Fruit fly (Drosophila melanogaster) ovary, adult (tissue): ENCODE results near the gene CG42675.

Experiments used
- CG17801 ChIP-seq: fragments of 200-800 bp; optimal IDR thresholded peaks from 2 replicates; lab custom pipeline; 2019; ENCODE audit warnings: missing biosample characterization, mild to moderate bottlenecking, missing genetic modification characterization, moderate library complexity; ENCODE audit not compliant: partially characterized antibody

Gene CG42675

DNA sequence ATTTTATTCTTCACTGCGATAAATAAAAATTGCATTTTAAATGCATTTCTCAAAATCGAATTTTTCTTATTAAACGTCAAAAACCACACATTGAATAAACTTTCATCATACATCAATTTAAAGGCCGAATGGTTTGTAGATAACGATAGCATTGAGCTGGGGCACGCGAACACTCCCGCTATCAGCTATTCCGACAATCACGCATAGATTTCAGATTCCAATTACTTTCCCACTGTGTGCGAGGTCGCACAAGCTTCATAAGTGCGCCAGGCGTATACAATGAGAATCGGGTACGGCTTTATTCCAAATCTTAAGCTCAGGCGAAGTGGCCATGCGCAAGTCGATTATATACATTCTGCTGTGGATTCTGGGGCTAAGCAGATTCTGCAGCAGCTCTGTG is 8.3 kb downstream of the CG42675 start, which contains the start of gene CG46303:
Gene CG46303 (plus strand): TSS at position 223 of the 400 bp plus-strand sequence.
- TF ChIP-seq CG17801 (GFP tag; lab: Kevin White, UChicago): no peak

DNA sequence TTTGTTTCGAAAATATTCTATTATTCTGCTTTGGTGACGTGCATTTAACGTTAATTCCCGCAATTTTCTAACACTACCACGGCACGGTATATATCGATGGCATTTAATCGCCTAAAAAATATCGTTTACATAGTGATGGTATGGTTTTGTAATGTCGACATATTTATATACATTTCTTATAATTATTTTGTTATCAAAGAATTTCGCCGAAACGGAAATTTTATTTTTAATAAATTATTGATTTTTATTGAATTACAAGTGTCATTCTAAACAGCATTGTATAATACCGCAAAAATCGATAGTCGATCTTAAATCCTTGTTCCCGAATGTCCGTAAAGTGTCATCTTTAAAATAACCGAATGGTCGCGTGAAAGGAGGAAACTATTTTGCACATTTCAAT is 11.0 kb downstream of the CG42675 start, which contains the start of the genes Sec20 and dgrn:
Gene Sec20 (minus strand): TSS at position 77 of the 400 bp plus-strand sequence.
Gene dgrn (plus strand): TSS at position 160 of the 400 bp plus-strand sequence.
- TF ChIP-seq CG17801 (GFP tag; lab: Kevin White, UChicago): peak; percentile 71

DNA sequence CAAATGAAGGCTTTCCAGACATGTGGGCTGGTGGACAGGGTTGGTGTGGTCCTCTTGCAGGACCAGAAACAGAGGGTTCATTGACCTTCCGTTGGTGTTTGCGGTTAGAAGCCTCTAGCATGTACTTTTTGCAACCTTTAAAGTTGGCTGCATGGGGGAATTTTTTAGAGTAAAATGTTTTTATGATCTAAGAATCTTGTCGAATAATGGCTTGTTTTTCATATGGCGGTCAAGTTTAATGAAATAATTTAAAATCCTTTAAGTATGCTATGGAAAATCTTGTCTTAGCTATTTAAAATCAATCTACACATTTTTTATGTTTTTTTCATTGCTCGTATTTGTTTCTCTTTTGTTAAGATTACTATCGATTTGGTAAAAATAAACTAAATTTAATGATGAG is 16.4 kb downstream of the CG42675 start, which contains the start of gene glob3:
Gene glob3 (plus strand): TSS at position 301 of the 400 bp plus-strand sequence.
- TF ChIP-seq CG17801 (GFP tag; lab: Kevin White, UChicago): no peak

DNA sequence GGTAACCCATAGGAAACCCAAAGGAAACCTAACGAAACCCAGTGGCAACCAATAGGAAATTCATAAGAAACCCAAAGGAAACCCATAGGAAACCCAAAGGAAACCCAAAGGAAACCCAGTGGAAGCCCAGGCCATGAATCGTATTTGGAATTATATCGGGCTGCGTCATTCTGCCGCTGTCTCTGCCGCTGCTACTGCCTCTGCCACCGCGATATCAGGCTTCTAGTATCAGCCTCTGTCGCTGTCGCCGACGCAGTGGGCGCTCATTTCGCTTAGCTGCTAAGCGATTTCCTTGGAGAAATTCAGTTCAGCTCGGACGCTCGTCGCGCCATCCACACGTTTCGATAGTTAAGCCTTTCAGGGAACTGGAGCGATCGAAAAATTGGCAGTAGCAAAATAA is 17.9 kb downstream of the CG42675 start, which contains the start of gene CG1208:
Gene CG1208 (plus strand): TSS at position 301 of the 400 bp plus-strand sequence.
- no peak for TF ChIP-seq CG17801 (GFP tag; lab: Kevin White, UChicago)

DNA sequence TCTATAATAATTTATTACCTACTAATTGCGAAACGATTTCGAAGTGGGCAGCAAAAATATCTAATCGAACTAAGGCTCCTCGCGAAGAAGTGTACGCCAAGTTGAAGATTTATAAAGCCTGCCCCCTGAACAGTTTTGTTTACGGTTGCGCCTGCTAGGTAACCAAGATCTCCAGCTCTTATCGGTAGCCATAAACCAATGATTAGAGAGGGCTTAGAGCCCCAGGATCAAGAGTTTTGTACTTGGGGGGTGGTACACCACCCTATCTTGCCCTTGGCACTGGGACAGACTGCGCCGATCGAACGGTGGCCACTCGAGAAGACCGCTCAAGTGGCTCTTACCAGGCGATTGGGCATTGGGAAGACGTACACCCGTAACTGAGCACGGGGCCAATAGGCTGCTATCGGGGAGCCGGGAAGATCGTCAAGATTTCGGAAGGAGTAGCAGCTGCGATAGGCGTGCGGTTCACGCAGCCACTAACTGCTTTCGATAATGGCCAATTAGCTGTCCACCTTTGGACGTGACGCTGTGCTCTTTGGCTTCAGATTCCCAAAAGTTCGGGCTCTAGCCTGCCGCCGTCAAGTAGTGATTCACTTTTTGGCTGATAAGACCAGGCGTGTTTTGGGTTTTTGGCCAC is 19.1 kb downstream of the CG42675 start:
- TF ChIP-seq CG17801 (GFP tag; lab: Kevin White, UChicago): no peak

DNA sequence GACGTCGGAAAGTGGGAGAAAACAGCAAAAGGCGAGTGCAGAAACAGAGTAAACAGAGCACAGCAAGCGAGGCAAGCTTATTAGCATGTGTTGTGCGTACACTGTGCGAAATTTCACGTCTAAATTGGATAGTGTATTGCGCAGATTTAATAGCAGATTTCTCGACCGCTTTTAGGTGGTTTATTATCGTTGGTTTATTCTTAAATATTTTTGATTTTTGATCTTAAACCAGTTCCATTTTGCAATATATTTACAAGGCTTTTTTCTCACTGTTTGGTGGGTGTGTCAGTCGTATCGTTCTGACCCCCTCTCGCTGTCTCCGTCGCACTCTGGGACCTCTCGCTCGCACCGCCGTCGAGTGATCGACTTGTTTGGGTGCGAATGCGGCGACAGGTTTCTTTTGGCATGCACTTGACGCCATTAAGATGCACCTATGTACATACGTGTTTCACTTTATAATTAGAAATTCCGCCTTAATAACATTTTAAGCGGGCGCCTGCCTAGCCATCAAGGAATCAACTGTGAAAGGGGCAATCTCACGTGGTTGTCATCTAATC is 20.6 kb downstream of the CG42675 start:
- no peak for TF ChIP-seq CG17801 (GFP tag; lab: Kevin White, UChicago)

DNA sequence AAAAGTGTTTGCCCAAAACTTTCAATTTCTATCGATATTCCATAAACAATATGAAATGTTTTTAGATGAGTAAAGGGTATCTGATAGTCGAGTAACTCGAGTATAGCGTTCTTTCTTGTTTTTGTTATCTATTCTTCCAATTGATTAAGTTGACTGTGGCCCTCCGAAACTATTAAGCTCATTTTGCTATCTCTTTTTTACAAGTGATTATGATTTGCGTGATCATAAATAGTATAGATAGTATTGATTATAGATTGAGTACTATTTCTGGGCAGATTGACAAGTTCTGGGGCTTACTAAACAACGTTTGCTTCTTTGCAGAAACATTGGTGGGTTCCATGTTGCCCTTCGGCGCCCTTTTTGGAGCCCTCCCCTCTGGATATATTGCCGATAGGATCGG is 23.1 kb downstream of the CG42675 start:
- no peak for TF ChIP-seq CG17801 (GFP tag; lab: Kevin White, UChicago)

DNA sequence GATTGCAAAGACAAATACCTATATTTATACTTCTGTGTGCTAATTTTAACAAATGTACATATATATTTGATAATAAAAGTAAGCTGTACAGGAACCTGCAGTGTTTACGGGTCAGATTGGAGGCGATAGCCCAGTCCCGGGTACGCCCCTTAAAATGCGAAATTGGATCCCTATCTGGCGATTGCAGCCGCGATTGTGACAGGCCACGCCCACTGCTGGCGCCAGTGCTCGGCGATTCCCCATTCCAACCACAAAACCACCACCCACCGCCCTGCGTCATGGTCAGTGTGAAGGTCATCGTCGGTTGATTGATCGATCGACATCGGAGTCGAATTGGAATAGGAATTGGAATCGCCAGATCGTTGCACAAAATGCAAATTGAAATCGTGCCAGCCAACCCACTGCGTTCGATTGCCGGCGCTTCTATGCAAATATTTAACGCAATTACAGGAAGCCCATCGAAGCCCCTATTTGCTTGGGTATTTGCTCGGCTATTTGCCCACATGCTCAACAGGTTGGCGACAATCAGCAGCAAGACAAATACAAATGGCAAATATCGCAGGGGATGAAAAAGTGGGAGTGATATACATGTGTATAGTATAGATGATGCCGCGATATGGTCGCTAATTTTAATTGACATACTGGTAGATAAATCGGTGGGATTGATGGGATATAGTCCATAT is 25.4 kb downstream of the CG42675 start:
- TF ChIP-seq CG17801 (GFP tag; lab: Kevin White, UChicago): no peak

DNA sequence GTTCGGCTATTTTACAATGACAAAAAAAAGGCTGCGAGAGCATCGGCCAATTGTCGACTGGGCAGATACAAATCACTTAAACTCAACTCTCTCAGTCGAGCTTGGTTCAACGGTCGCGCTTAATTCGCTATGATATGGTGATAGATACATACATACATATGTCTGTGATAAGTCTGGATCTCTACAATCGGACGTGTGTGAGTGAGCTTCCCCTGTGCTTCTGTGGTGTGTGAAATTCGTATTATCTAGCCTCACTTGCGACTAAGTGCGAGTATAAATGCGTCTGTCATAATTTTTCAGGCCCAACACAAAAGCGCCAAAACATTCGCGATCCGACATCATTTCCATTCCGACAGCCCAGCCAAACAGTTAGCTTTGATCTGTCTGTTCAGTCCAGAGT is 27.5 kb downstream of the CG42675 start, which contains the start of gene CG1213:
Gene CG1213 (plus strand): TSS at position 301 of the 400 bp plus-strand sequence.
- no peak for TF ChIP-seq CG17801 (GFP tag; lab: Kevin White, UChicago)

DNA sequence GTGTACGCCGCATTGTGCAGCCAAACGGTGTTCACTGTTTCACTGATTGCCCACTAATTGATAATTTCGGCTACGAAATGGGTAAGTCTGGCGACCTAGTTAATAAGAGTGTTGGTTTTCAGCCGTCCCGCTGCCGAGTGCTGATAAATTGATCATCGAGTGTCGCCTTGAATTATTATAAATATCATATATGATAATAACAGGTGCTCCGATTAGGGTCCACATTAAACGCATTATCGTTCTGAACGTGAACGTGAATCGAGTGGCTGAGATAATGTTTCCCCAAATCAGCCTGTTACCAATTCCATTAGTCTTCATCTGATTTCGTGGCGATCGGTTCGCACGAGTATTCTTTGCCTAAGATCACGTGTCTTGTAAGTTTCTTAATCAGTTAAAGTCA is 27.9 kb downstream of the CG42675 start:
- TF ChIP-seq CG17801 (GFP tag; lab: Kevin White, UChicago): no peak

DNA sequence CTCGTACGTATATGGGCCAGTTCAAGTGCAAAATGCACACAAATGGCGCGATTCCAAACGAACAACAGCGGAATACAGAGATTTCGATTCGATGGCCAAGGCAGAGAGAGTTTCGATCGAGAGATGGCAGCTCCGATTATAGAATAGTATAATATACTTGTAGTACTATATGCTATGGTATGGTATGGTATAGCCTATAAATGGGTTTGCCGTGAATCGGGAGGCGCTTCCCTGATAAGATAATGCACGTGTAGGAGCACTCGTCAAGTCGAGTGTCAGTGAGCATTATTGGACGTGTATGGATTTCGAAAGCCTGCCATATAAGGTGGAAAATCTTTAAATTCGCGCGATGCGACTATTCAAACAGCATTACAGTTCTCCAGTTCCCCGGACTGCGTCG is 30.1 kb downstream of the CG42675 start:
- no peak for TF ChIP-seq CG17801 (GFP tag; lab: Kevin White, UChicago)

DNA sequence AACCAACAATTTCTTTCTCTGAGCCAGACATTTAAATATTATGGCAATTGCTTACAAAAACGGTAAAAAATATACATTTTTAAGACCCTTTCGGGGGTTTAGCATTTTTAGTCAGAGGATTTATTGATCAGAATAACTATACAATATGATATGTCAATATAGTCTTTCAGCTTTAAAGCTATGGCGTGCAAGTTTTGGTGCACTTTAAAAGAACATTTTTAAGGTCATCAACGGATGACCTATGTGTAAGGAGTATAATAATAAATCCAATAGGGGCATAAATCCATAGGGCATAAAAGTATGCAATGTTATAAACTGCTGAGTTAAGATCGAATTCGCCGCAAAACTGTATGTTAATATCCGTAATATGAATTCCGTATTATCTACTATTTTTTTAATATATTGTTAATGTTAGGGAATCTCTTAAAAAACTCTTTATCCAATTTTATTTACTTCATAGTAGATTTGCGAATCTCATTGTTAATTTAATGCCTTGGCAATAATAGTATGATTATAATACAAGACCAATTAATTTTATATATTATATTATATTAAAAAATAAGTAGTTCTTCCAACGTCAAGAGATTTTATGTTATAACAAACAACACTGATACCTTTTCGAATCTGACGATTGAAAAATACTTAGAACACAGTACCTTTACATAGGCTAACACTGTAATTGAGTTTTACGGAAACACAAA is 33.3 kb downstream of the CG42675 start, which contains the start of gene CG14676:
Gene CG14676 (plus strand): TSS at position 651 of the 701 bp plus-strand sequence.
- no peak for TF ChIP-seq CG17801 (GFP tag; lab: Kevin White, UChicago)

DNA sequence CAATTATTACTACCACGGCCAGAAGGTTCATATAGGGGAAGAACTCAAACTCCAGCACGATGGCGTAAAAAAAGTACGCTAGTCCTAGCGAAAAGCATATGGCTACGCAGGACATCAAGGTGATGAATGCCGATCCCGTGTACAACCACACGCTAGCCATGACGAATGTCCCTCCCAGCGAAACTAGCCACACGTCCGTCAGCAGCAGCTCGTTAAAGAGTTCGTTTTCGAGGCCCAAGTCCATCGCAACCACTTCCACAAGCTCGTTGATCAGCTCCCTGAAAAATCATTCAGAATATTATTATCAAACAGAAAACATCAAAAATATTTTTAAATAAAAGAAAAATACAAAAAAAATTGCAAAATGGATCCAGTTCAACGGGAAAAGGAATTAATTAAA is 39.6 kb downstream of the CG42675 start, which contains the start of gene CG34287:
Gene CG34287 (plus strand): TSS at position 301 of the 400 bp plus-strand sequence.
- no peak for TF ChIP-seq CG17801 (GFP tag; lab: Kevin White, UChicago)

DNA sequence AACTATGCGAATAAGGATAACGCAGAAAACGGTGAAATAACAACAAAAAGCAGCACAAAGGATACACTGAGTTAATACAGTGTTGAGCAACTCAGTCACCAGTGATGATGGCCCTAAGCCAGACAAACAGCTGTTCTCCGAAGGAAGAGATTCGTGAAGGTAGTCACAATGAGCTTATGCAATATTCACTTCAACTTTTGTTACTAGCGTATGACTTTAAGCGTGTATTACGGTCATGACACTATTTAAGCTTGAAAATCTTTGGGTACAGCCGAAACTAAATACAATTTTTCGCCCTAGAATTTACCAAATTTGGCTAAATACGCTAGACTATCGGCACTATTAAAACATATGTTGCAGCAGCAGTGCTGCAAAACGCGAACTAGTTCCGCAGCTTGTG is 42.8 kb downstream of the CG42675 start, which contains the start of the genes disp and ECSIT:
Gene disp (minus strand): TSS at position 97 of the 400 bp plus-strand sequence.
Gene ECSIT (plus strand): TSS at position 371 of the 400 bp plus-strand sequence.
- peak; percentile 56 for TF ChIP-seq CG17801 (GFP tag; lab: Kevin White, UChicago)
